Fruit fly (Drosophila melanogaster): ENCODE results near the gene CG7987.

CG7987 gene

DNA sequence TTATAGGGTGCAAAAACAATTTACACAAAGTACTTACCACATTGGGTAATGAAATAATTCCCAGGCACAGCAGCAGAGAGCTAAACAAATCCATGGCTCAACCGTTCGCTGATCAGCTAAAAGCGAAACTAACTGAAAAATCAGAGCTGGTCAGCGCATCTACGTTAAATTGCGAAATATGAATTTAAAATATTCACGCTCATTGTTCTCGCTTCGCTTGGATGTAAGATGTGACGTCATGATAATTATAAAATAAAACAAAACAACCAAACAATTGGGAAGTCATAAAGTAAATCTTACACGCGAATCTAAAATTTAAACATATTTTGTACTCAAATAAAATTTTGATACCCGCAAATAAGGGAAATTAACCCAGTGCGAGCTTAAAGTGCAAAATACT, 15.7 kb downstream of the CG7987 start, which contains the start of gene CG14854:
Gene CG14854, minus strand, starts transcription at position 101 of the 400 bp plus-strand sequence.
- TF ChIP-seq h (optimal IDR thresholded peaks at IDR 0.05): no peak

DNA sequence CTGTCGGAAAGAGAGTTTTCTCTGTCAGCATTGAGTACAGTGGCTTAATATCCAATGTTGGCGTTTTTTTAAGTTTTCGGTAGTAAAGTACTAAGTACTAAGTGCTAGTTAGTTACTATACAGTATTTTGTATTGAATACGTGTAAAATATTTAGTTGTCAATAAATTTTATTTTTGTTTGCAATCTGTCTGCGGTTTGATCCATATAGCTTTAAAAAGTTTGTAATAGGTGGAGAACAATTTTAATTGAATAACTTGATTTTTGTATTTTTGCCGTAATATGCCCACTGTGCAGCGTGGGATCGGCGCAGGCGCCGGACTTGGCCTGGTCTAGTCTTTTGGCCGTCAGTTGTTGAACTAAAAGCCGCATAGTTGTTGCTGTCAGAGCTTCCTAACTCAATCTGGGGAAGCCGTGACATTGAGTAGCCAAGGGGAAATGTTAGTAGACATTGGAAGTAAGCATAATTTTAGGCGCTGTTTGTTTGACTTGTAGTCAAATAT, 17.3 kb downstream of the CG7987 start:
- TF ChIP-seq ttk (optimal IDR thresholded peaks at IDR 0.05) (no peak), psq (optimal IDR thresholded peaks at IDR 0.05) (no peak), Sin3A (optimal IDR thresholded peaks at IDR 0.05) (no peak), Myc (optimal IDR thresholded peaks at IDR 0.05) (no peak), insv (optimal IDR thresholded peaks at IDR 0.05) (no peak), h (optimal IDR thresholded peaks at IDR 0.05) (no peak)

DNA sequence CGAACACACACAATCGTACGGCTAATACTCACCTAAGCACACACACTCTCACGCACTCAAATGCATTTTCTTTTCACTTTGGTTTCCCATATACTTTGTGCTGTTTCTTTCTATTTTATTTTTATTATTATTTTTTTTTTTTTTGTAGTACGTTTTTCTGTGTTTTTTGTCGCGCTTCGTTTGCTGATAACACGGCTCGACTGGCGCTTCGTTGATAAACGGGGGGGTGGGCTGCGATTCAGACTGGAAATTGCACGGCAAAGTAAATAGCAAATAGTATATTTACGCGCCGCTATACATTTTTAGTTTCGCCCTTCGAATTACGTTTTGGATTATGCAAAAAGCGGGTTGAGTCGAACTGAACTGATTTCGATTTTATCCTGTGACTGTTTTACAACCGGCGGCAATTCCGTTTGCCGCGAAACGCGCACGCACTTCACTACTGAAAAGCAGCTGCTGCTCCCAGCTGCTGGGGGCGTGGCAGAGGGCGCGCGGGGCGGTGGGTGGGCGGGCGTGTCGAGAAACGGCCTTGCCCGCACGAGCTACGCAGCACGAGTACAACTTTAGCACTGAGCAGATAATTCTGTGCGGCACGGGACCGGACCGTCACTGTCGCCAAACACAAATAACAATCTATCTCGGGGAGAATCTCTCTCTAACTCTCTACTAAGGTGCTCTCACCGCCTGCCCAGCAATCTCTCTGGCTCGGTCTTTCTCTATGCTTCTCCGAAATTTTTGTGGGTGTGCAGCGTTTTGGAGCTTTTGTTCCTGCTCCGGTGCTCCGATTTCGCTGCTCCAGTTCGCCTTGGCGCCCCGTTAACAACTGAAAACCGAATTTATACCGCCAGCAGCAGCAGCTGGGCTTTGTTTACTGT, 18.0 kb downstream of the CG7987 start, which contains the start of gene Pde6:
Gene Pde6, minus strand, starts transcription at position 825 of the 875 bp plus-strand sequence.
- TF ChIP-seq ttk (optimal IDR thresholded peaks at IDR 0.05) (no peak), insv (optimal IDR thresholded peaks at IDR 0.05) (no peak), Myc (optimal IDR thresholded peaks at IDR 0.05) (no peak), Sin3A (optimal IDR thresholded peaks at IDR 0.05) (no peak), h (optimal IDR thresholded peaks at IDR 0.05) (no peak), psq (optimal IDR thresholded peaks at IDR 0.05) (no peak)

DNA sequence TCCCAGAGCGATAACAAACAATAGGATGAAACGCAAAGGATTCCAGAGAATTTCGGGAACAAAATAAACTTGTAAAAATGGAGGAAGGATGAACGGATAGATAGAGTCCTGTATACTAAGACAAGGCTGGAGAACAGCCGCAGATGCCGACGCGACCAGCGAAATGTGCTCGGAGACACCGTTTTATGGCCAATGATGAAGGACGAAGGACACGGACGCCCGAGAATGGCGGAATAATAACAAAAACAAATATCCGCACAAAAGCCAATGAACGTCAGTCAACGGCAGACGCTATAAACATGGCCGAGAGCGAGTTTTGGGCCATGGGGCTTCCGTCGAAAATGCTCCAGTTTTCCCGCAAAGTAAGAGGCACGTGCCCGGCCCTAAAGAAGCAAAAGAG, 20.7 kb downstream of the CG7987 start:
- TF ChIP-seq ttk (optimal IDR thresholded peaks at IDR 0.05) (no peak), psq (optimal IDR thresholded peaks at IDR 0.05) (no peak), insv (optimal IDR thresholded peaks at IDR 0.05) (no peak), Myc (optimal IDR thresholded peaks at IDR 0.05) (no peak), Sin3A (optimal IDR thresholded peaks at IDR 0.05) (no peak), h (optimal IDR thresholded peaks at IDR 0.05) (no peak)

DNA sequence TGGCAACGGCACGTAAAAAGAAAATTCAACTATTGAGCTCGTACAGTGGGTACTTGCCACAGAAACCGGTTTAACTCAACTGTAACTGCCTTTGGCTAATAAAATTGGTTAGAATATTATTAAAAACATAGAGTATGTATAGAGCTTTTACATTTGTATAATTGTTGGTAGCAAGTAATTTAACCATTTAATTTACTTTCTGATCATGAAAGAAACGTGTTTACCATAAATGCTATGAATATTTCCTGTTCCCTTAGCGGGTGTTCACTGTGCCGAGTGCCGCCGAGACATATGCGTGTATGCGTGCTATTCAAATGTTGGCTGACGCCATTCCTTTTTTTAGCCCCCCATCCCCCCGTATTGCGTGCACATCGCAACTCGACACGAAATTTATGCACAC, 26.9 kb downstream of the CG7987 start:
- no peak for TF ChIP-seq psq (optimal IDR thresholded peaks at IDR 0.05)
- no peak for TF ChIP-seq Myc (optimal IDR thresholded peaks at IDR 0.05)
- no peak for TF ChIP-seq ttk (optimal IDR thresholded peaks at IDR 0.05)
- no peak for TF ChIP-seq Sin3A (optimal IDR thresholded peaks at IDR 0.05)
- no peak for TF ChIP-seq insv (optimal IDR thresholded peaks at IDR 0.05)
- TF ChIP-seq h (optimal IDR thresholded peaks at IDR 0.05): no peak

DNA sequence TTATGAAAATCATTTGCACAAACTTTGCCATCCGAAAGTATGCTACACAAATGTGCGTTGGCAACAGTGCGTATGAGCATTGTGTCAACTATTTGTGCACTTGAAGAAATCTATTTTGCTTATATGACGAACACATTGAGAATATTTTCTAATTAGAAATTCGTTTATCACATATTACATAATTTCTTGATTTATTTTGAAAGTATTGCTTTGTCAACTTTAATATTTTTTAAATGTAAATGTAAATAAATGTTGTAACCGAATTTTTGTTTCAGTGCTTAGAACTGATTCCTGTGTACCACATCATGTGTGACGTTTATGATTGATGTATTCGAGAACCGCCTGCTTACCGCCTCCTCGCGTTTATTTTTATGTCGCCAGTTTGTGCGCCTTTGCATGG, 33.6 kb downstream of the CG7987 start:
- TF ChIP-seq ttk (optimal IDR thresholded peaks at IDR 0.05) (no peak), Sin3A (optimal IDR thresholded peaks at IDR 0.05) (no peak), Myc (optimal IDR thresholded peaks at IDR 0.05) (no peak), insv (optimal IDR thresholded peaks at IDR 0.05) (no peak), h (optimal IDR thresholded peaks at IDR 0.05) (no peak), psq (optimal IDR thresholded peaks at IDR 0.05) (no peak)

DNA sequence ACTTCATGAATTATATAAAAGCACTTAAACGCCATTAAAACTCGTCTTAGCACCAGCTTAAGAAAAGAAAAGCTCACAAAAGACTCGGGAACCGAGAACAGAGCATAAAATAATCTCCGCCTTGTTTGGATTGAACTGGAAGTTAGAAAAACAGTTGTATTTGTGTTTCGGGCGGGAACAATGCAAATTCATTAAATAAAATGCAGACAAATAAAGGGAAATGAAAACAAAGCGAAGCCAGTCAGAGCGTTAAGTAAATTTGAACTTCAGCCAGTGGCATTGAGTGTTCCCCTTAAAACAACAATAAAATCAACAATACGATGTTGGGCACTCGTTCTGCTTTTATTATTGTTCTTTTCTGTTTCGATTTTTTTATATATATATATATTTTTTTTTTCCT, 49.0 kb downstream of the CG7987 start:
- TF ChIP-seq psq (optimal IDR thresholded peaks at IDR 0.05) (no peak), h (optimal IDR thresholded peaks at IDR 0.05) (no peak), ttk (optimal IDR thresholded peaks at IDR 0.05) (no peak), Sin3A (optimal IDR thresholded peaks at IDR 0.05) (no peak), Myc (optimal IDR thresholded peaks at IDR 0.05) (no peak), insv (optimal IDR thresholded peaks at IDR 0.05) (no peak)

DNA sequence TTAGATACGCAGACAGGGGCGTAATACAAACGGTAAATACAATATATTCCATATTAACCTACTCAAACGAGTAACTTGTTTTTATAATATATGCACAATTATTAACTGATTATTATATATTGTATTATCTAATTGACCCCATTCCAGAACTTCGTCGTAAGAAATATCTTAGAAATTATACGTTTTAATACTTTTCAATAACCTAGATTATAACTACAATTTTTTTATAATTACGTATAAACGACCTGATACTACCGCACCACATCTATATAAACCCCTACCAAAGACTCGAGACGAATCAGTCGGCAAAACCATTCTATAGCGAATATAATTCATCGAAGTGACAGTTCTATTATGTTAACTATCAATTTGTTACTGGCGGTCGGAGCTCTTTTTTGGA, 54.9 kb downstream of the CG7987 start, which contains the start of gene Cyp313a1:
Gene Cyp313a1, plus strand, starts transcription at position 301 of the 400 bp plus-strand sequence.
- TF ChIP-seq Sin3A (optimal IDR thresholded peaks at IDR 0.05): no peak
- TF ChIP-seq h (optimal IDR thresholded peaks at IDR 0.05): no peak
- TF ChIP-seq ttk (optimal IDR thresholded peaks at IDR 0.05): no peak
- TF ChIP-seq psq (optimal IDR thresholded peaks at IDR 0.05): no peak
- TF ChIP-seq insv (optimal IDR thresholded peaks at IDR 0.05): no peak
- TF ChIP-seq Myc (optimal IDR thresholded peaks at IDR 0.05): no peak

Data from Kc167 (cell line).